Fruit fly (Drosophila melanogaster): ENCODE data around the gene Fum3.
A peak's percentile ranks its signal among the peaks of the same experiment; 100 is the strongest.

The Fum3 gene

dm6 chr3L:11491874-11492268, 26.2 kb upstream of the Fum3 start:
- TF ChIP-seq mld (GFP tag; IDR thresholded peaks at IDR 0.05; ENCODE audit: partially characterized antibody) (no peak), CG15601 (tag; optimal IDR thresholded peaks at IDR 0.05) (peak; percentile 62), Spps (tag; optimal IDR thresholded peaks at IDR 0.05) (peak; percentile 37), kni (GFP tag; optimal IDR thresholded peaks at IDR 0.05) (peak; percentile 5), Asciz (GFP tag; optimal IDR thresholded peaks at IDR 0.05) (peak; percentile 51), D (optimal IDR thresholded peaks at IDR 0.05) (no peak), D (GFP tag; optimal IDR thresholded peaks at IDR 0.05) (peak; percentile 52), MTF-1 (GFP tag; optimal IDR thresholded peaks at IDR 0.05; ENCODE audit: borderline replicate concordance) (peak; percentile 3), B-H1 (GFP tag; IDR thresholded peaks at IDR 0.05) (no peak), CG2202 (tag; optimal IDR thresholded peaks at IDR 0.05) (peak; percentile 23), CG15696 (tag; optimal IDR thresholded peaks at IDR 0.05) (peak; percentile 67), CG42726 (GFP tag; IDR thresholded peaks at IDR 0.05; ENCODE audit: partially characterized antibody) (no peak), Sry-β (GFP tag; optimal IDR thresholded peaks at IDR 0.05) (peak; percentile 31), lola (GFP tag; optimal IDR thresholded peaks at IDR 0.05) (peak in 1 of 3 experiments; percentile 18), CG1603 (tag; optimal IDR thresholded peaks at IDR 0.05) (peak; percentile 58), CG7556 (GFP tag; optimal IDR thresholded peaks at IDR 0.05) (no peak), dmrt11E (tag; optimal IDR thresholded peaks at IDR 0.05) (peak; percentile 56), lov (optimal IDR thresholded peaks at IDR 0.05) (no peak), lov (GFP tag; IDR thresholded peaks at IDR 0.05) (0 out of 3 replicates have a peak, but pooled peaks have one; percentile 5), Blimp-1 (GFP tag; optimal IDR thresholded peaks at IDR 0.05) (no peak), so (GFP tag; IDR thresholded peaks at IDR 0.05) (0 out of 3 replicates have a peak, but pooled peaks have one; percentile 36), CG8359 (GFP tag; optimal IDR thresholded peaks at IDR 0.05; ENCODE audit: borderline replicate concordance) (peak; percentile 15), CG6813 (GFP tag; optimal IDR thresholded peaks at IDR 0.05) (peak; percentile 30), CG33557 (GFP tag; optimal IDR thresholded peaks at IDR 0.05) (peak; percentile 69), Hmr (GFP tag; optimal IDR thresholded peaks at IDR 0.05) (no peak), Xrp1 (GFP tag; IDR thresholded peaks at IDR 0.05) (peak; percentile 48), fd96Cb (tag; optimal IDR thresholded peaks at IDR 0.05) (peak; percentile 13), CG6689 (GFP tag; IDR thresholded peaks at IDR 0.05) (no peak), CG15479 (GFP tag; optimal IDR thresholded peaks at IDR 0.05) (peak; percentile 13), Neu2 (GFP tag; optimal IDR thresholded peaks at IDR 0.05; ENCODE audit: borderline replicate concordance) (no peak), bsh (GFP tag; optimal IDR thresholded peaks at IDR 0.05) (peak in 1 of 2 experiments; percentile 58), Med (GFP tag) (peak; percentile 75), cg (GFP tag; optimal IDR thresholded peaks at IDR 0.05) (peak; percentile 8), HHEX (GFP tag; optimal IDR thresholded peaks at IDR 0.05) (peak; percentile 17), wdn (GFP tag; IDR thresholded peaks at IDR 0.05) (no peak), gem (tag; optimal IDR thresholded peaks at IDR 0.05) (peak; percentile 7), ci (GFP tag; IDR thresholded peaks at IDR 0.05) (0 out of 3 replicates have a peak, but pooled peaks have one; percentile 11), CG2875 (GFP tag; optimal IDR thresholded peaks at IDR 0.05) (peak; percentile 56), CG7271 (tag; optimal IDR thresholded peaks at IDR 0.05) (no peak), chif (GFP tag; optimal IDR thresholded peaks at IDR 0.05) (peak in 1 of 2 experiments; percentile 13), hb (GFP tag; IDR thresholded peaks at IDR 0.05; ENCODE audit: partially characterized antibody) (no peak), ATbp (GFP tag; optimal IDR thresholded peaks at IDR 0.05) (peak; percentile 51), CG10431 (GFP tag; optimal IDR thresholded peaks at IDR 0.05) (peak; percentile 4), ro (GFP tag; IDR thresholded peaks at IDR 0.05) (no peak), emc (GFP tag; optimal IDR thresholded peaks at IDR 0.05) (no peak), ac (GFP tag; optimal IDR thresholded peaks at IDR 0.05) (peak; percentile 12), CG8281 (tag; optimal IDR thresholded peaks at IDR 0.05) (peak; percentile 38), Poxn (GFP tag; IDR thresholded peaks at IDR 0.05) (no peak), CG2120 (GFP tag; optimal IDR thresholded peaks at IDR 0.05) (no peak)

Data from whole organism, embryonic.